Worm (Caenorhabditis elegans) whole organism, young adult: Measurements from ENCODE around the gene K02D3.1.

Experiments
- B0261.1 ChIP-seq: sonication (generic microtip); optimal IDR thresholded peaks from 2 replicates; lab custom pipeline; 2016; ENCODE audit warnings: mild to moderate bottlenecking, missing genetic modification characterization, moderate library complexity, missing compliant biosample characterization
- F37B4.10 ChIP-seq: fragments of 200-800 bp; sonication (Bioruptor generic); IDR thresholded peaks from 2 replicates; pipeline ENCODE4 v1.3.6; 2022; ENCODE audit warnings: missing genetic modification characterization, missing compliant biosample characterization
- attf-3 ChIP-seq: fragments of 200-800 bp; sonication (Bioruptor generic); conservative IDR thresholded peaks from 2 replicates; pipeline ENCODE4 v1.3.6; 2022; ENCODE audit warnings: missing genetic modification reagents, missing genetic modification characterization, missing compliant biosample characterization
- attf-5 ChIP-seq: fragments of 200-800 bp; sonication (Bioruptor generic); optimal IDR thresholded peaks from 2 replicates; lab custom pipeline; 2018; ENCODE audit warnings: mild to moderate bottlenecking, missing genetic modification characterization, missing compliant biosample characterization
- attf-6 ChIP-seq: fragments of 200-800 bp; sonication (Bioruptor generic); IDR thresholded peaks from 2 replicates; pipeline ENCODE4 v1.3.6; 2022; ENCODE audit warnings: missing genetic modification reagents, missing genetic modification characterization, missing compliant biosample characterization
- ccch-3 ChIP-seq: fragments of 200-800 bp; sonication (Bioruptor generic); optimal IDR thresholded peaks from 2 replicates; lab custom pipeline; 2018; ENCODE audit warnings: mild to moderate bottlenecking, missing genetic modification characterization, missing compliant biosample characterization
- cebp-1 ChIP-seq, 2 experiments: fragments of 200-800 bp in 1 of 2; sonication (Bioruptor generic) in 1 of 2; sonication (generic microtip) in 1 of 2; IDR thresholded peaks in 1 of 2; optimal IDR thresholded peaks in 1 of 2; 2 replicates each; pipeline versions ENCODE4 v1.3.6 to Lab custom; 2017 to 2022; ENCODE audit warnings: missing compliant biosample characterization in 2 of 2, missing genetic modification characterization in 2 of 2, mild to moderate bottlenecking in 1 of 2, missing genetic modification reagents in 1 of 2, moderate library complexity in 1 of 2
- cebp-2 ChIP-seq: fragments of 200-800 bp; sonication (Bioruptor generic); IDR thresholded peaks from 2 replicates; pipeline ENCODE4 v1.3.6; 2022; ENCODE audit warnings: missing genetic modification characterization, missing compliant biosample characterization
- ceh-100 ChIP-seq: fragments of 200-800 bp; sonication (Bioruptor generic); IDR thresholded peaks from 2 replicates; pipeline ENCODE4 v1.3.6; 2022; ENCODE audit warnings: missing genetic modification reagents, missing genetic modification characterization, missing compliant biosample characterization
- ceh-40 ChIP-seq: fragments of 200-800 bp; sonication (Bioruptor generic); IDR thresholded peaks from 2 replicates; pipeline ENCODE4 v1.3.6; 2022; ENCODE audit warnings: missing genetic modification characterization, missing compliant biosample characterization
- ceh-79 ChIP-seq: sonication (generic microtip); optimal IDR thresholded peaks from 2 replicates; lab custom pipeline; 2017; ENCODE audit warnings: mild to moderate bottlenecking, missing genetic modification characterization, missing compliant biosample characterization
- chd-7 ChIP-seq: sonication (generic microtip); optimal IDR thresholded peaks from 2 replicates; lab custom pipeline; 2016; ENCODE audit warnings: mild to moderate bottlenecking, missing genetic modification characterization, moderate library complexity, missing compliant biosample characterization
- die-1 ChIP-seq: sonication (generic microtip); optimal IDR thresholded peaks from 2 replicates; lab custom pipeline; 2016; ENCODE audit warnings: missing genotype, mild to moderate bottlenecking, missing genetic modification characterization, missing compliant biosample characterization
- dox-1 ChIP-seq: fragments of 200-800 bp; sonication (Bioruptor generic); IDR thresholded peaks from 2 replicates; pipeline ENCODE4 v1.3.6; 2022; ENCODE audit warnings: missing genetic modification reagents, missing genetic modification characterization, missing compliant biosample characterization
- dpl-1 ChIP-seq: fragments of 150-350 bp; optimal IDR thresholded peaks from 2 replicates; lab custom pipeline; 2014; ENCODE audit warnings: missing biosample characterization, missing genetic modification reagents, missing genetic modification characterization
- hsf-1 ChIP-seq: fragments of 200-800 bp; sonication (Bioruptor generic); IDR thresholded peaks from 2 replicates; pipeline ENCODE4 v1.3.6; 2022; ENCODE audit warnings: missing genetic modification reagents, missing genetic modification characterization, missing compliant biosample characterization
- lag-1 ChIP-seq: fragments of 200-800 bp; sonication (Bioruptor generic); IDR thresholded peaks from 2 replicates; pipeline ENCODE4 v1.3.6; 2022; ENCODE audit warnings: missing genetic modification reagents, missing genetic modification characterization, missing compliant biosample characterization
- lin-35 ChIP-seq, 3 experiments: fragments of 150-350 bp in 2 of 3; sonication (generic microtip) in 1 of 3; optimal IDR thresholded peaks; 2 replicates each; lab custom pipeline; 2014 to 2018; ENCODE audit warnings: missing biosample characterization in 3 of 3, missing genetic modification characterization in 3 of 3, missing genetic modification reagents in 3 of 3
- lsl-1 ChIP-seq: fragments of 200-800 bp; sonication (Bioruptor generic); optimal IDR thresholded peaks from 2 replicates; lab custom pipeline; 2018; ENCODE audit warnings: mild to moderate bottlenecking, missing genetic modification characterization, moderate library complexity, missing compliant biosample characterization
- nfyb-1 ChIP-seq: fragments of 200-800 bp; sonication (Bioruptor generic); IDR thresholded peaks from 2 replicates; pipeline ENCODE4 v1.3.6; 2022; ENCODE audit warnings: missing genetic modification reagents, missing genetic modification characterization, missing compliant biosample characterization
- nhr-27 ChIP-seq: fragments of 200-800 bp; sonication (Bioruptor generic); optimal IDR thresholded peaks from 2 replicates; lab custom pipeline; 2018; ENCODE audit warnings: mild to moderate bottlenecking, missing genetic modification characterization, moderate library complexity, missing compliant biosample characterization
- nhr-80 ChIP-seq: sonication (generic microtip); optimal IDR thresholded peaks from 2 replicates; lab custom pipeline; 2016; ENCODE audit warnings: missing genetic modification characterization, missing compliant biosample characterization
- pbrm-1 ChIP-seq: fragments of 200-800 bp; sonication (Bioruptor generic); IDR thresholded peaks from 2 replicates; pipeline ENCODE4 v1.3.6; 2022; ENCODE audit warnings: missing genetic modification reagents, missing genetic modification characterization, missing compliant biosample characterization
- pha-4 ChIP-seq: fragments of 150-350 bp; sonication (generic microtip); optimal IDR thresholded peaks from 2 replicates; lab custom pipeline; 2014; ENCODE audit warnings: missing biosample characterization, missing genetic modification reagents, missing genetic modification characterization
- rec-8 ChIP-seq, 2 experiments: sonication (generic microtip); optimal IDR thresholded peaks; 2 replicates each; lab custom pipeline; 2016; ENCODE audit warnings: mild to moderate bottlenecking in 2 of 2, missing genetic modification characterization in 2 of 2, missing genetic modification reagents in 2 of 2, missing genotype in 2 of 2, missing biosample characterization in 1 of 2, missing compliant biosample characterization in 1 of 2, moderate library complexity in 1 of 2
- rpc-1 ChIP-seq, 2 experiments: fragments of 150-350 bp in 1 of 2; sonication (generic microtip) in 1 of 2; optimal IDR thresholded peaks; 2 replicates each; lab custom pipeline; 2014 to 2018; ENCODE audit warnings: missing biosample characterization in 1 of 2, missing genetic modification characterization in 1 of 2, missing genetic modification reagents in 1 of 2, missing genotype in 1 of 2
- sdz-38 ChIP-seq: sonication (generic microtip); optimal IDR thresholded peaks from 2 replicates; lab custom pipeline; 2016; ENCODE audit warnings: missing genotype, missing genetic modification characterization, missing compliant biosample characterization
- sea-2 ChIP-seq: fragments of 200-800 bp; sonication (Bioruptor generic); IDR thresholded peaks from 2 replicates; pipeline ENCODE4 v1.3.6; 2022; ENCODE audit warnings: missing genetic modification characterization, missing compliant biosample characterization
- snpc-1.1 ChIP-seq: sonication (generic microtip); optimal IDR thresholded peaks from 2 replicates; lab custom pipeline; 2017; ENCODE audit warnings: missing genetic modification characterization, mild to moderate bottlenecking, missing compliant biosample characterization, antibody characterized with exemption, moderate library complexity, missing genotype, missing genetic modification reagents; ENCODE audit not compliant: insufficient read depth
- snpc-3.4 ChIP-seq: sonication (generic microtip); optimal IDR thresholded peaks from 2 replicates; lab custom pipeline; 2017; ENCODE audit warnings: missing genetic modification characterization, mild to moderate bottlenecking, missing compliant biosample characterization, antibody characterized with exemption, moderate library complexity, missing genotype, missing genetic modification reagents
- tbp1 ChIP-seq: fragments of 200-800 bp; sonication (Bioruptor generic); optimal IDR thresholded peaks from 2 replicates; lab custom pipeline; 2018; ENCODE audit warnings: mild to moderate bottlenecking, missing genetic modification characterization, missing compliant biosample characterization
- ztf-22 ChIP-seq: fragments of 200-800 bp; sonication (Bioruptor generic); optimal IDR thresholded peaks from 2 replicates; lab custom pipeline; 2018; ENCODE audit warnings: mild to moderate bottlenecking, missing genetic modification characterization, moderate library complexity, missing compliant biosample characterization

The K02D3.1 gene

DNA sequence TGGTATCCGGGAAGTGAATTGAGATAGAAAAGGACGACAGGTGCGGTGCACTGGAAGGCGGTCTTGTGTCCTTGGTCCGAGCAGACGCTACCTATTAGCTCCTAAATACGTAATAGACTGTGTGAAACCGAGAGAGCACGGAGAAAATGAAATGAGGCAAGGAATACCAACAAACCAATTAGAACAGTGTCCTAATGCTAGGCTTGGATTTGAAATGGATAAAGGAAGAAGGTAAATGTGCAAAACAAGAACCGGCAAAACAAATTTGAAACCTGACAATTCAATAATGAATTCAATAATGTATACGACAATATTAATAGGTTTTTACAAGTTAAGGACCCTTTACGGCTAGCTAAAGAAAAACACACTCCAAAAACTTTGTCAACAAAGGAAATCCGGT, 38.0 kb upstream of the K02D3.1 start, which contains the start of gene C04A11.2:
Gene C04A11.2 (minus strand): TSS at position 101 of the 400 bp plus-strand sequence.
- no peak for TF ChIP-seq ccch-3 (GFP tag; lab: Kevin White, UChicago)
- TF ChIP-seq nfyb-1 (GFP tag; lab: Robert Waterston, UW): no peak
- TF ChIP-seq ceh-100 (GFP tag; lab: Robert Waterston, UW): no peak
- no peak for TF ChIP-seq die-1 (tag; lab: Kevin White, UChicago)
- no peak for TF ChIP-seq snpc-3.4 (tag; lab: Kevin White, UChicago)
- TF ChIP-seq attf-6 (GFP tag; lab: Robert Waterston, UW): no peak
- TF ChIP-seq rpc-1 (optimal IDR thresholded peaks at IDR 0.05; lab: Kevin White, UChicago): no peak
- no peak for TF ChIP-seq rpc-1 (tag; optimal IDR thresholded peaks at IDR 0.05; lab: Kevin White, UChicago)
- TF ChIP-seq chd-7 (tag; lab: Kevin White, UChicago): no peak
- TF ChIP-seq pbrm-1 (GFP tag; lab: Robert Waterston, UW): no peak
- no peak for TF ChIP-seq lsl-1 (GFP tag; lab: Kevin White, UChicago)
- no peak for TF ChIP-seq sea-2
- TF ChIP-seq nhr-27: no peak
- no peak for TF ChIP-seq dpl-1 (GFP tag; lab: Kevin White, UChicago)

DNA sequence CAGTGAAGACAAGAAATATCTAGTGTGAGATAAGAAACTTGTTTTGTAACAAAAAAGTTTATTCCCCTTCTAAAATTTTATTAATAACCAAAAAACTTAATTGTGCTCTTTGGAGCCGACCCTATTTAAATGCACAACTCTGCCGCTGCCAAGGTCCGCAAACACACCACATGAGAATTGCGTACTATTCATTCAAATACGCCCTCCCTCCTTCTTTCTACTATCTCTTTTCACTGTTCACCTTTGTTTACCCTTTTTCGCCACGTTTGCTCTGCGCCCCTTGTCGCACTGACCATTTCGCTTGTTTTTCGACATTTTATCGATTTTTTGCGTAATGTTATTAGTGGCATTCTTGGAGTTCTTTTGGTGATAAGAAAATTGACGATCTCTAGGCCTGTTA, 37.1 kb upstream of the K02D3.1 start:
- peak; percentile 59 for TF ChIP-seq pha-4 (tag; lab: Kevin White, UChicago)
- peak; percentile 91 for TF ChIP-seq attf-5 (GFP tag; lab: Kevin White, UChicago)
- TF ChIP-seq snpc-1.1: no peak
- no peak for TF ChIP-seq cebp-1 (GFP tag; IDR thresholded peaks at IDR 0.05; lab: Robert Waterston, UW)
- peak; percentile 33 for TF ChIP-seq cebp-1 (tag; optimal IDR thresholded peaks at IDR 0.05; lab: Kevin White, UChicago)
- TF ChIP-seq nhr-80 (tag; lab: Kevin White, UChicago): peak; percentile 69
- peak; percentile 3 for TF ChIP-seq tbp1 (GFP tag; lab: Kevin White, UChicago)

DNA sequence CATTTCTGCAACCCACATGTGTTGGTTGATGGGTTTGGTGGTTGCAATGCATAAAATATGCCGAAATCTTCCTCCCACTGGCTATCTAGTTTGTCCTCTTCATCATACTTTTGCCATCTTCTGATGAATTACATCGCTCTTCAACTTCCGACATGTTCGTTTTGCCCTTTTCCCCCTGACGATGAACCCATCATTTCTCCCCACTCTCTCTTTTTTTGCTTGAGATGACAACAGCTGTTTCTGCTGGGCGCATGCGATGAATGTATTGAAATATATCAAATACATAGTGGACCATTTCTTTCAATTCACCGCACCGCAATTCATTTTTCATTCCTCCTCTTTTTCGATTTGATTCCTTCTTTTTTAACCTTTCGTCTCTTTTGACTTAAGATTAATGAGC, 35.7 kb upstream of the K02D3.1 start:
- no peak for TF ChIP-seq lag-1 (GFP tag; lab: Robert Waterston, UW)
- no peak for TF ChIP-seq cebp-1 (GFP tag; IDR thresholded peaks at IDR 0.05; lab: Robert Waterston, UW)
- TF ChIP-seq cebp-1 (tag; optimal IDR thresholded peaks at IDR 0.05; lab: Kevin White, UChicago): peak; percentile 21

DNA sequence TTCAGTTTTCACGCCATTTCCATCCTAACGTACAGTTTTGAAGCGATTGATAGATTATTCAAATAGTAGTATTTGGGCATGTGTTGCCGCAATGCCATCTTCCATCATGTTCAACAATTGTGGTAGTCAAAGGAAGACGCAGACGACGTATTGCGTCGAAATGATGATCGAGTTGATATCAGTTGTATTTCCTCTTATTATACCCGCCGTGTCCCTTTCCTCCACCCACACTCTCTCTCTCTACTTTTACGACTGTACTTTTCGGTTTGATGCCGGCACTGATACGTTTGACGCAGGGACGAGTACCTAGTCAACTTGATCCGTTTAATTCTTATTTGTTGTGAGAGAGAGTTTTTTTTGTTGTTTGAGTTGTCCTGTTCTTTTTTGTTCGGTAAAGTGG, 34.1 kb upstream of the K02D3.1 start:
- TF ChIP-seq sdz-38 (tag; lab: Kevin White, UChicago): no peak
- TF ChIP-seq attf-3 (GFP tag; lab: Robert Waterston, UW): no peak
- TF ChIP-seq nhr-80 (tag; lab: Kevin White, UChicago): peak; percentile 83
- no peak for TF ChIP-seq rec-8 (tag; optimal IDR thresholded peaks at IDR 0.05; lab: Kevin White, UChicago)
- no peak for TF ChIP-seq lin-35 (GFP tag; optimal IDR thresholded peaks at IDR 0.05; lab: Kevin White, UChicago)
- TF ChIP-seq lag-1 (GFP tag; lab: Robert Waterston, UW): no peak
- TF ChIP-seq B0261.1 (tag; lab: Kevin White, UChicago): no peak
- TF ChIP-seq ceh-40 (GFP tag; lab: Robert Waterston, UW): no peak
- TF ChIP-seq ztf-22 (GFP tag; lab: Kevin White, UChicago): no peak
- no peak for TF ChIP-seq die-1 (tag; lab: Kevin White, UChicago)
- TF ChIP-seq cebp-2 (GFP tag; lab: Robert Waterston, UW): no peak
- no peak for TF ChIP-seq F37B4.10 (GFP tag; lab: Robert Waterston, UW)
- peak; percentile 37; the same call in 1 of the 2 replicates for TF ChIP-seq dox-1 (GFP tag; lab: Robert Waterston, UW)
- TF ChIP-seq ceh-79: no peak
- TF ChIP-seq rpc-1 (optimal IDR thresholded peaks at IDR 0.05; lab: Kevin White, UChicago): no peak
- TF ChIP-seq rpc-1 (tag; optimal IDR thresholded peaks at IDR 0.05; lab: Kevin White, UChicago): no peak
- TF ChIP-seq ccch-3 (GFP tag; lab: Kevin White, UChicago): no peak
- TF ChIP-seq attf-6 (GFP tag; lab: Robert Waterston, UW): no peak
- TF ChIP-seq snpc-1.1: no peak
- TF ChIP-seq hsf-1 (GFP tag; lab: Robert Waterston, UW): no peak
- no peak for TF ChIP-seq cebp-1 (GFP tag; IDR thresholded peaks at IDR 0.05; lab: Robert Waterston, UW)
- no peak for TF ChIP-seq cebp-1 (tag; optimal IDR thresholded peaks at IDR 0.05; lab: Kevin White, UChicago)
- TF ChIP-seq tbp1 (GFP tag; lab: Kevin White, UChicago): peak; percentile 11
